Worm (Caenorhabditis elegans): Measurements from ENCODE around the gene C11D2.4.

DNA sequence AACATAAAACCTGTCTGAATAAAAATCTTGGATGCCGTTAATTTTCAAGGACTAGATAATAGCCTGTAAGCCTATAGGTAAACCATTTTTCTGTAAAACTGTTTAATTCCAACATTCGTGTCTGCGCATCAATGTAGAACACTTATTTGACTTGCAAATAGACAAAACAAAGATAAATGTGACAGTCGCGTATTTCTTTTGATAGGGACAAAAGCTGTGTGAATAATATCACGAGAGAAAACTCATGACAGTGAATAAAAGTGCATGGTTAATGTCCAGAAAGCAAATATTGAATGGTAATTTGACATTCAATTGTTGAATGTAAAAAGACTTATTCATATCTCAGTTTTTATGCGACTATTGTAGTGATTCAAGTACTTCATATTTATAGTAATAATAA is 5.2 kb downstream of the C11D2.4 start, which contains the start of gene C11D2.3:
- TF ChIP-seq skn-1 (tag; optimal IDR thresholded peaks at IDR 0.05) = no peak
- no peak for TF ChIP-seq pha-4 (tag; optimal IDR thresholded peaks at IDR 0.05)
- TF ChIP-seq ceh-82 (tag; optimal IDR thresholded peaks at IDR 0.05) = no peak
- no peak for TF ChIP-seq aly-2 (tag; optimal IDR thresholded peaks at IDR 0.05)
- TF ChIP-seq unc-39 (tag; optimal IDR thresholded peaks at IDR 0.05) = no peak
- no peak for TF ChIP-seq lin-39 (tag; optimal IDR thresholded peaks at IDR 0.05)
- no peak for TF ChIP-seq nhr-76 (tag; optimal IDR thresholded peaks at IDR 0.05)
- no peak for TF ChIP-seq fos-1 (tag; optimal IDR thresholded peaks at IDR 0.05)
- no peak for TF ChIP-seq nhr-11 (tag; optimal IDR thresholded peaks at IDR 0.05)
- no peak for TF ChIP-seq nhr-77 (tag; optimal IDR thresholded peaks at IDR 0.05)

Data from whole organism, L3 larva.